Fruit fly (Drosophila melanogaster) whole organism, embryonic: ENCODE measurements around the gene CG14034.

Experiments used
- Adf1 ChIP-seq: fragments of 200-800 bp; sonication (Bioruptor generic); IDR thresholded peaks from 2 replicates; pipeline ENCODE4 v1.3.6; 2022; ENCODE audit warnings: missing biosample characterization, missing genetic modification characterization
- Atf6 ChIP-seq: fragments of 200-800 bp; sonication (Bioruptor generic); IDR thresholded peaks from 2 replicates; pipeline ENCODE4 v1.3.6; 2022; ENCODE audit warnings: missing biosample characterization, missing genetic modification characterization
- Bgb ChIP-seq: fragments of 200-800 bp; sonication (Bioruptor generic); IDR thresholded peaks from 2 replicates; pipeline ENCODE4 v1.3.6; 2022; ENCODE audit warnings: missing biosample characterization, missing genetic modification characterization; ENCODE audit not compliant: partially characterized antibody
- CG10267 ChIP-seq: fragments of 200-800 bp; sonication (Bioruptor generic); optimal IDR thresholded peaks from 2 replicates; lab custom pipeline; 2018; ENCODE audit warnings: missing biosample characterization, mild to moderate bottlenecking, missing genetic modification characterization, moderate library complexity
- CG10431 ChIP-seq: fragments of 200-800 bp; sonication (Bioruptor generic); optimal IDR thresholded peaks from 3 replicates; lab custom pipeline; 2018; ENCODE audit warnings: missing biosample characterization, mild to moderate bottlenecking, missing genetic modification characterization
- CG10462 ChIP-seq: fragments of 200-800 bp; sonication (Bioruptor generic); optimal IDR thresholded peaks from 2 replicates; lab custom pipeline; 2016; ENCODE audit warnings: missing biosample characterization, missing genetic modification characterization
- CG11085 ChIP-seq: fragments of 200-800 bp; sonication (Bioruptor generic); IDR thresholded peaks from 2 replicates; pipeline ENCODE4 v1.3.6; 2022; ENCODE audit warnings: missing biosample characterization, missing genetic modification characterization
- CG12071 ChIP-seq: fragments of 200-800 bp; sonication (Bioruptor generic); optimal IDR thresholded peaks from 3 replicates; lab custom pipeline; 2018; ENCODE audit warnings: missing biosample characterization, mild to moderate bottlenecking, missing genetic modification characterization
- CG12104 ChIP-seq: fragments of 200-800 bp; sonication (Bioruptor generic); optimal IDR thresholded peaks from 3 replicates; lab custom pipeline; 2016; ENCODE audit warnings: missing biosample characterization, missing genetic modification characterization
- CG14441 ChIP-seq: fragments of 200-800 bp; sonication (Bioruptor generic); IDR thresholded peaks from 2 replicates; pipeline ENCODE4 v1.3.6; 2022; ENCODE audit warnings: missing biosample characterization, missing genetic modification characterization
- CG31365 ChIP-seq: fragments of 200-800 bp; sonication (Bioruptor generic); optimal IDR thresholded peaks from 2 replicates; lab custom pipeline; 2018; ENCODE audit warnings: missing biosample characterization, mild to moderate bottlenecking, missing genetic modification characterization
- CG34422 ChIP-seq: fragments of 200-800 bp; sonication (Bioruptor generic); IDR thresholded peaks from 3 replicates; pipeline ENCODE4 v1.3.6; 2022; ENCODE audit warnings: missing biosample characterization, missing genetic modification characterization
- CG3847 ChIP-seq: fragments of 200-800 bp; sonication (Bioruptor generic); IDR thresholded peaks from 2 replicates; pipeline ENCODE4 v1.3.6; 2022; ENCODE audit warnings: missing biosample characterization, missing genetic modification characterization
- CG42726 ChIP-seq: fragments of 200-800 bp; sonication (Bioruptor generic); IDR thresholded peaks from 2 replicates; pipeline ENCODE4 v1.3.6; 2022; ENCODE audit warnings: missing biosample characterization, missing genetic modification characterization; ENCODE audit not compliant: partially characterized antibody
- CG6683 ChIP-seq: fragments of 200-800 bp; sonication (Bioruptor generic); optimal IDR thresholded peaks from 2 replicates; lab custom pipeline; 2017; ENCODE audit warnings: missing biosample characterization, mild to moderate bottlenecking, missing genetic modification characterization, missing genetic modification reagents
- CG7556 ChIP-seq: fragments of 200-800 bp; sonication (Bioruptor generic); optimal IDR thresholded peaks from 2 replicates; lab custom pipeline; 2017; ENCODE audit warnings: missing biosample characterization, mild to moderate bottlenecking, missing genetic modification characterization
- CG8089 ChIP-seq: fragments of 200-800 bp; sonication (Bioruptor generic); optimal IDR thresholded peaks from 3 replicates; lab custom pipeline; 2016; ENCODE audit warnings: missing biosample characterization, missing genetic modification characterization
- D19B ChIP-seq: fragments of 200-800 bp; sonication (Bioruptor generic); optimal IDR thresholded peaks from 2 replicates; lab custom pipeline; 2017; ENCODE audit warnings: missing biosample characterization, mild to moderate bottlenecking, missing genetic modification characterization
- Dip3 ChIP-seq: fragments of 200-800 bp; sonication (Bioruptor generic); optimal IDR thresholded peaks from 3 replicates; lab custom pipeline; 2016; ENCODE audit warnings: missing biosample characterization, missing genetic modification characterization
- Dref ChIP-seq: fragments of 200-800 bp; sonication (Bioruptor generic); IDR thresholded peaks from 2 replicates; pipeline ENCODE4 v1.3.6; 2022; ENCODE audit warnings: missing biosample characterization, missing genetic modification characterization
- ERR ChIP-seq: fragments of 200-800 bp; sonication (Bioruptor generic); optimal IDR thresholded peaks from 2 replicates; lab custom pipeline; 2016; ENCODE audit warnings: missing biosample characterization, missing genetic modification characterization
- Gsc ChIP-seq: fragments of 200-800 bp; sonication (Bioruptor generic); IDR thresholded peaks from 2 replicates; pipeline ENCODE4 v1.3.6; 2022; ENCODE audit warnings: missing biosample characterization, missing genetic modification characterization
- HLH4C ChIP-seq: fragments of 200-800 bp; sonication (Bioruptor generic); IDR thresholded peaks from 3 replicates; pipeline ENCODE4 v1.3.6; 2022; ENCODE audit warnings: missing biosample characterization, missing genetic modification characterization; ENCODE audit not compliant: partially characterized antibody
- Hand ChIP-seq: fragments of 200-800 bp; sonication (Bioruptor generic); optimal IDR thresholded peaks from 2 replicates; lab custom pipeline; 2017; ENCODE audit warnings: mild to moderate bottlenecking, missing biosample characterization, missing genetic modification reagents, missing genetic modification characterization
- Hr39 ChIP-seq: fragments of >200 bp; optimal IDR thresholded peaks from 2 replicates; lab custom pipeline; 2017
- Hsf ChIP-seq: fragments of 200-800 bp; sonication (Bioruptor generic); optimal IDR thresholded peaks from 3 replicates; lab custom pipeline; 2016; ENCODE audit warnings: missing biosample characterization, missing genetic modification characterization
- Jarid2 ChIP-seq: fragments of 200-800 bp; sonication (Bioruptor generic); optimal IDR thresholded peaks from 3 replicates; lab custom pipeline; 2017; ENCODE audit warnings: mild to moderate bottlenecking, missing biosample characterization, missing genetic modification reagents, missing genetic modification characterization
- MESR4 ChIP-seq: fragments of 200-800 bp; sonication (Bioruptor generic); optimal IDR thresholded peaks from 2 replicates; lab custom pipeline; 2018; ENCODE audit warnings: missing biosample characterization, mild to moderate bottlenecking, missing genetic modification characterization, moderate library complexity
- Oaz ChIP-seq: fragments of 200-800 bp; sonication (Bioruptor generic); IDR thresholded peaks from 2 replicates; pipeline ENCODE4 v1.3.6; 2022; ENCODE audit warnings: missing biosample characterization, missing genetic modification characterization
- Side ChIP-seq: fragments of 200-800 bp; sonication (Bioruptor generic); optimal IDR thresholded peaks from 2 replicates; lab custom pipeline; 2016; ENCODE audit warnings: missing biosample characterization, missing genetic modification characterization
- al ChIP-seq: fragments of 200-800 bp; sonication (Bioruptor generic); IDR thresholded peaks from 2 replicates; pipeline ENCODE4 v1.3.6; 2022; ENCODE audit warnings: missing biosample characterization, missing genetic modification characterization
- aop ChIP-seq: fragments of 200-800 bp; sonication (Bioruptor generic); IDR thresholded peaks from 2 replicates; pipeline ENCODE4 v1.3.6; 2022; ENCODE audit warnings: missing biosample characterization, missing genetic modification characterization
- ap ChIP-seq: fragments of 200-800 bp; sonication (Bioruptor generic); IDR thresholded peaks from 2 replicates; pipeline ENCODE4 v1.3.6; 2022; ENCODE audit warnings: missing biosample characterization, missing genetic modification characterization
- ara ChIP-seq: fragments of 200-800 bp; sonication (Bioruptor generic); IDR thresholded peaks from 2 replicates; pipeline ENCODE4 v1.3.6; 2022; ENCODE audit warnings: missing biosample characterization, missing genetic modification characterization
- crp ChIP-seq, 2 experiments: fragments of 200-800 bp; sonication (Bioruptor generic); optimal IDR thresholded peaks; 2 replicates in 1 of 2; 3 replicates in 1 of 2; lab custom pipeline; 2017; ENCODE audit warnings: missing biosample characterization in 2 of 2, missing genetic modification characterization in 2 of 2, mild to moderate bottlenecking in 1 of 2, moderate library complexity in 1 of 2
- eve ChIP-seq, 2 experiments: fragments of >200 bp; optimal IDR thresholded peaks; 2 replicates each; lab custom pipeline; 2017; ENCODE audit warnings: missing biosample characterization in 2 of 2, missing genetic modification characterization in 2 of 2
- ewg ChIP-seq: fragments of 200-800 bp; sonication (Bioruptor generic); optimal IDR thresholded peaks from 3 replicates; lab custom pipeline; 2017; ENCODE audit warnings: mild to moderate bottlenecking, missing biosample characterization, missing genetic modification reagents, missing genetic modification characterization
- exex ChIP-seq: fragments of 200-800 bp; sonication (Bioruptor generic); optimal IDR thresholded peaks from 4 replicates; lab custom pipeline; 2018; ENCODE audit warnings: missing biosample characterization, mild to moderate bottlenecking, missing genetic modification characterization, moderate library complexity
- fru ChIP-seq: fragments of >200 bp; optimal IDR thresholded peaks from 2 replicates; lab custom pipeline; 2017
- gfzf ChIP-seq: fragments of 200-800 bp; sonication (Bioruptor generic); optimal IDR thresholded peaks from 2 replicates; lab custom pipeline; 2016; ENCODE audit warnings: missing biosample characterization, mild to moderate bottlenecking, missing genetic modification characterization, moderate library complexity
- grn ChIP-seq: fragments of 200-800 bp; sonication (Bioruptor generic); optimal IDR thresholded peaks from 3 replicates; lab custom pipeline; 2017; ENCODE audit warnings: missing biosample characterization, missing genetic modification characterization
- gsb-n ChIP-seq: fragments of 200-800 bp; sonication (Bioruptor generic); optimal IDR thresholded peaks from 3 replicates; lab custom pipeline; 2018; ENCODE audit warnings: missing biosample characterization, mild to moderate bottlenecking, missing genetic modification characterization
- gt ChIP-seq: fragments of 200-800 bp; sonication (Bioruptor generic); IDR thresholded peaks from 2 replicates; pipeline ENCODE4 v1.3.6; 2022; ENCODE audit warnings: missing biosample characterization, missing genetic modification characterization
- ham ChIP-seq: fragments of 200-800 bp; sonication (Bioruptor generic); IDR thresholded peaks from 2 replicates; pipeline ENCODE4 v1.3.6; 2022; ENCODE audit warnings: missing biosample characterization, missing genetic modification characterization
- hb ChIP-seq: fragments of 200-800 bp; sonication (Bioruptor generic); IDR thresholded peaks from 3 replicates; pipeline ENCODE4 v1.3.6; 2022; ENCODE audit warnings: missing biosample characterization, missing genetic modification characterization; ENCODE audit not compliant: partially characterized antibody
- hth ChIP-seq: fragments of >200 bp; optimal IDR thresholded peaks from 2 replicates; lab custom pipeline; 2017; ENCODE audit warnings: inconsistent platforms
- klu ChIP-seq: fragments of 200-800 bp; sonication (Bioruptor generic); IDR thresholded peaks from 2 replicates; pipeline ENCODE4 v1.3.6; 2022; ENCODE audit warnings: missing biosample characterization, missing genetic modification characterization
- lilli ChIP-seq: fragments of 200-800 bp; sonication (Bioruptor generic); optimal IDR thresholded peaks from 3 replicates; lab custom pipeline; 2016; ENCODE audit warnings: missing biosample characterization, missing genetic modification characterization
- otp ChIP-seq: fragments of 200-800 bp; sonication (Bioruptor generic); IDR thresholded peaks from 3 replicates; pipeline ENCODE4, ENCODE4 v1.3.6; 2022; ENCODE audit warnings: missing biosample characterization, missing genetic modification characterization
- pzg ChIP-seq: fragments of 200-800 bp; sonication (Bioruptor generic); optimal IDR thresholded peaks from 3 replicates; lab custom pipeline; 2018; ENCODE audit warnings: missing biosample characterization, mild to moderate bottlenecking, missing genetic modification characterization, moderate library complexity
- tll ChIP-seq, 2 experiments: fragments of 200-800 bp in 1 of 2; fragments of >200 bp in 1 of 2; sonication (Bioruptor generic) in 1 of 2; optimal IDR thresholded peaks; 2 replicates each; lab custom pipeline; 2017 to 2019; ENCODE audit warnings: missing biosample characterization in 2 of 2, missing genetic modification characterization in 2 of 2, mild to moderate bottlenecking in 1 of 2, moderate library complexity in 1 of 2
- toy ChIP-seq: fragments of 200-800 bp; sonication (Bioruptor generic); IDR thresholded peaks from 2 replicates; pipeline ENCODE4 v1.3.6; 2022; ENCODE audit warnings: missing biosample characterization, missing genetic modification characterization
- ttk ChIP-seq: fragments of 200-800 bp; sonication (Bioruptor generic); IDR thresholded peaks from 2 replicates; pipeline ENCODE4 v2.1.2; 2022; ENCODE audit warnings: missing biosample characterization, missing genetic modification characterization

Gene CG14034

dm6 chr2L:5196684-5197083, 19.7 kb downstream of the CG14034 start (continued):
- no peak for TF ChIP-seq CG7556 (GFP tag; lab: Kevin White, UChicago)
- TF ChIP-seq ap (GFP tag; lab: Robert Waterston, UW) = 0 out of 2 replicates have a peak, but pooled peaks have one; percentile 13
- TF ChIP-seq Adf1 (GFP tag; lab: Robert Waterston, UW) = peak; percentile 37; the same call in 1 of the 2 replicates
- TF ChIP-seq hth = no peak
- TF ChIP-seq CG14441 (GFP tag; lab: Robert Waterston, UW) = no peak
- no peak for TF ChIP-seq toy (GFP tag; lab: Robert Waterston, UW)
- TF ChIP-seq fru = no peak
- TF ChIP-seq Atf6 (GFP tag; lab: Robert Waterston, UW) = peak; percentile 76
- peak; percentile 20 for TF ChIP-seq ewg (GFP tag; lab: Kevin White, UChicago)
- TF ChIP-seq Dip3 = no peak
- no peak for TF ChIP-seq CG42726
- no peak for TF ChIP-seq CG10462 (GFP tag; lab: Kevin White, UChicago)
- no peak for TF ChIP-seq CG10267 (tag; lab: Kevin White, UChicago)
- TF ChIP-seq Gsc (GFP tag; lab: Robert Waterston, UW) = no peak
- no peak for TF ChIP-seq ERR (GFP tag; lab: Kevin White, UChicago)
- TF ChIP-seq Side (GFP tag; lab: Kevin White, UChicago) = peak; percentile 33
- no peak for TF ChIP-seq HLH4C (GFP tag; lab: Robert Waterston, UW)
- TF ChIP-seq Hand (GFP tag; lab: Kevin White, UChicago) = no peak
- TF ChIP-seq tll (GFP tag; optimal IDR thresholded peaks at IDR 0.05; lab: Kevin White, UChicago) = no peak
- TF ChIP-seq CG10431 (GFP tag; lab: Kevin White, UChicago) = no peak
- TF ChIP-seq eve (GFP tag; optimal IDR thresholded peaks at IDR 0.05; lab: Kevin White, UChicago) = no peak
- TF ChIP-seq otp (GFP tag; lab: Robert Waterston, UW) = peak; percentile 80
- no peak for TF ChIP-seq gt
- no peak for TF ChIP-seq pzg (GFP tag; lab: Kevin White, UChicago)
- peak; percentile 11; the same call in 1 of the 2 replicates for TF ChIP-seq CG3847
- TF ChIP-seq Oaz = no peak
- TF ChIP-seq CG8089 (GFP tag; lab: Kevin White, UChicago) = peak; percentile 27
- peak; percentile 64 for TF ChIP-seq CG6683
- peak; percentile 14 for TF ChIP-seq CG12104 (GFP tag; lab: Kevin White, UChicago)
- no peak for TF ChIP-seq grn (GFP tag; lab: Kevin White, UChicago)
- no peak for TF ChIP-seq aop (GFP tag; lab: Robert Waterston, UW)
- TF ChIP-seq Jarid2 (GFP tag; lab: Kevin White, UChicago) = peak; percentile 34
- peak; percentile 72 for TF ChIP-seq CG12071 (GFP tag; lab: Kevin White, UChicago)
- no peak for TF ChIP-seq Dref (GFP tag; lab: Robert Waterston, UW)
- no peak for TF ChIP-seq gfzf (GFP tag; lab: Kevin White, UChicago)
- 0 out of 3 replicates have a peak, but pooled peaks have one; percentile 36 for TF ChIP-seq CG34422 (GFP tag; lab: Robert Waterston, UW)
- TF ChIP-seq al (GFP tag; lab: Robert Waterston, UW) = no peak
- TF ChIP-seq Hsf = no peak
- TF ChIP-seq hb (GFP tag; lab: Robert Waterston, UW) = no peak
- TF ChIP-seq klu (GFP tag; lab: Robert Waterston, UW) = no peak
- TF ChIP-seq ham (GFP tag; lab: Robert Waterston, UW) = no peak
- TF ChIP-seq exex (tag; lab: Kevin White, UChicago) = peak; percentile 78
- no peak for TF ChIP-seq D19B (GFP tag; lab: Kevin White, UChicago)
- TF ChIP-seq Hr39 (lab: Kevin White, UChicago) = no peak
- TF ChIP-seq gsb-n (tag; lab: Kevin White, UChicago) = no peak
- no peak for TF ChIP-seq CG11085 (GFP tag; lab: Robert Waterston, UW)
- TF ChIP-seq crp (GFP tag; optimal IDR thresholded peaks at IDR 0.05; lab: Kevin White, UChicago) = no peak
- peak; percentile 34; the same call in 1 of the 2 replicates for TF ChIP-seq ara (GFP tag; lab: Robert Waterston, UW)
- TF ChIP-seq lilli (GFP tag; lab: Kevin White, UChicago) = peak; percentile 28
- TF ChIP-seq MESR4 = no peak
- TF ChIP-seq Bgb (GFP tag; lab: Robert Waterston, UW) = no peak
- peak; percentile 49 for TF ChIP-seq CG31365 (tag; lab: Kevin White, UChicago)
- TF ChIP-seq ttk (GFP tag; lab: Robert Waterston, UW) = no peak
